Fruit fly (Drosophila melanogaster): ENCODE data around the gene CG7730.

The CG7730 gene

dm6 chr3L:17050661-17051452 is 23.5 kb downstream of the CG7730 start (continued):
- TF ChIP-seq cwo (GFP tag; optimal IDR thresholded peaks at IDR 0.05), result no peak
- TF ChIP-seq Adf1 (GFP tag; IDR thresholded peaks at IDR 0.05), result peak; percentile 70
- TF ChIP-seq tll (GFP tag; optimal IDR thresholded peaks at IDR 0.05), result no peak
- no peak for TF ChIP-seq gt (GFP tag; IDR thresholded peaks at IDR 0.05)
- no peak for TF ChIP-seq CG13424 (tag; optimal IDR thresholded peaks at IDR 0.05)
- no peak for TF ChIP-seq CG5245 (GFP tag; optimal IDR thresholded peaks at IDR 0.05)
- no peak for TF ChIP-seq al (GFP tag; IDR thresholded peaks at IDR 0.05)
- no peak for TF ChIP-seq fd3F (GFP tag; optimal IDR thresholded peaks at IDR 0.05)
- peak; percentile 91 for TF ChIP-seq E2f2 (GFP tag; IDR thresholded peaks at IDR 0.05)
- TF ChIP-seq CG31441 (GFP tag; IDR thresholded peaks at IDR 0.05), result no peak
- TF ChIP-seq E2f1 (GFP tag; IDR thresholded peaks at IDR 0.05), result no peak
- peak in 1 of 2 experiments; percentile 80 for TF ChIP-seq Eip74EF (GFP tag; optimal IDR thresholded peaks at IDR 0.05)
- 0 out of 2 replicates have a peak, but pooled peaks have one; percentile 5 for TF ChIP-seq slbo (GFP tag; IDR thresholded peaks at IDR 0.05)
- peak; percentile 45 for TF ChIP-seq YL-1 (GFP tag; optimal IDR thresholded peaks at IDR 0.05)
- no peak for TF ChIP-seq CG18619 (GFP tag; optimal IDR thresholded peaks at IDR 0.05)
- no peak for TF ChIP-seq CG8765 (GFP tag; IDR thresholded peaks at IDR 0.05)
- TF ChIP-seq zf30C (GFP tag; optimal IDR thresholded peaks at IDR 0.05), result no peak
- peak in 1 of 2 experiments; percentile 40 for TF ChIP-seq Pdp1 (GFP tag; optimal IDR thresholded peaks at IDR 0.05)
- TF ChIP-seq CG17359 (tag; optimal IDR thresholded peaks at IDR 0.05), result no peak
- TF ChIP-seq wor (GFP tag; IDR thresholded peaks at IDR 0.05), result no peak
- TF ChIP-seq az2 (GFP tag; optimal IDR thresholded peaks at IDR 0.05), result no peak
- no peak for TF ChIP-seq rib (GFP tag; IDR thresholded peaks at IDR 0.05)
- no peak for TF ChIP-seq NK7.1 (GFP tag; optimal IDR thresholded peaks at IDR 0.05)
- no peak for TF ChIP-seq HHEX (GFP tag; optimal IDR thresholded peaks at IDR 0.05)
- no peak for TF ChIP-seq CG16779 (GFP tag; IDR thresholded peaks at IDR 0.05)
- TF ChIP-seq z (GFP tag; IDR thresholded peaks at IDR 0.05), result no peak
- no peak for TF ChIP-seq CG7372 (GFP tag; IDR thresholded peaks at IDR 0.05)
- TF ChIP-seq CG3281 (GFP tag; optimal IDR thresholded peaks at IDR 0.05), result no peak
- 0 out of 2 replicates have a peak, but pooled peaks have one; percentile 14 for TF ChIP-seq sna (GFP tag; IDR thresholded peaks at IDR 0.05; ENCODE audit: partially characterized antibody)
- no peak for TF ChIP-seq Oli (tag; optimal IDR thresholded peaks at IDR 0.05)
- TF ChIP-seq CG1233 (GFP tag; optimal IDR thresholded peaks at IDR 0.05), result no peak
- TF ChIP-seq HLH3B (GFP tag; IDR thresholded peaks at IDR 0.05), result no peak
- TF ChIP-seq Sry-δ (GFP tag; optimal IDR thresholded peaks at IDR 0.05), result no peak
- no peak for TF ChIP-seq CG17829 (tag; optimal IDR thresholded peaks at IDR 0.05)
- no peak for TF ChIP-seq dmrt11E (tag; optimal IDR thresholded peaks at IDR 0.05)
- peak; percentile 22; the same call in 1 of the 2 replicates for TF ChIP-seq unc-4 (GFP tag; IDR thresholded peaks at IDR 0.05; ENCODE audit: partially characterized antibody)
- TF ChIP-seq lbe (GFP tag; optimal IDR thresholded peaks at IDR 0.05), result no peak
- TF ChIP-seq CG6654 (GFP tag; optimal IDR thresholded peaks at IDR 0.05), result no peak
- TF ChIP-seq Asciz (GFP tag; optimal IDR thresholded peaks at IDR 0.05), result no peak
- TF ChIP-seq CG6254 (GFP tag; optimal IDR thresholded peaks at IDR 0.05), result no peak
- no peak for TF ChIP-seq CG7987 (GFP tag; optimal IDR thresholded peaks at IDR 0.05)
- TF ChIP-seq CG12769 (tag; optimal IDR thresholded peaks at IDR 0.05), result no peak
- TF ChIP-seq dati (GFP tag; IDR thresholded peaks at IDR 0.05), result no peak
- no peak for TF ChIP-seq Mad (GFP tag; optimal IDR thresholded peaks at IDR 0.05)
- no peak for TF ChIP-seq CG15514 (GFP tag; optimal IDR thresholded peaks at IDR 0.05)
- TF ChIP-seq wdn (GFP tag; IDR thresholded peaks at IDR 0.05), result no peak
- TF ChIP-seq hth (optimal IDR thresholded peaks at IDR 0.05), result no peak
- TF ChIP-seq lmd (GFP tag; IDR thresholded peaks at IDR 0.05), result no peak
- no peak for TF ChIP-seq grau (tag; optimal IDR thresholded peaks at IDR 0.05)
